Fruit fly (Drosophila melanogaster) whole organism, pupa: ENCODE data around the gene CG6937.

Experiments
- CG12605 ChIP-seq: fragments of 200-800 bp; sonication (Bioruptor generic); IDR thresholded peaks from 2 replicates; pipeline ENCODE4 v1.3.6; 2022; ENCODE audit warnings: missing biosample characterization, missing genetic modification characterization
- CG17806 ChIP-seq: fragments of 200-800 bp; sonication (Bioruptor generic); optimal IDR thresholded peaks from 2 replicates; lab custom pipeline; 2018; ENCODE audit warnings: missing biosample characterization, mild to moderate bottlenecking, missing genetic modification characterization, moderate library complexity
- fd96Ca ChIP-seq: fragments of 200-800 bp; sonication (Bioruptor generic); IDR thresholded peaks from 3 replicates; pipeline ENCODE4 v1.3.6; 2022; ENCODE audit warnings: missing biosample characterization, missing genetic modification characterization
- gl ChIP-seq: fragments of 200-800 bp; sonication (Bioruptor generic); optimal IDR thresholded peaks from 2 replicates; lab custom pipeline; 2018; ENCODE audit warnings: missing biosample characterization, mild to moderate bottlenecking, missing genetic modification characterization
- rn ChIP-seq: fragments of 200-800 bp; sonication (Bioruptor generic); IDR thresholded peaks from 2 replicates; pipeline ENCODE4 v1.3.6; 2022; ENCODE audit warnings: missing biosample characterization, missing genetic modification characterization

DNA sequence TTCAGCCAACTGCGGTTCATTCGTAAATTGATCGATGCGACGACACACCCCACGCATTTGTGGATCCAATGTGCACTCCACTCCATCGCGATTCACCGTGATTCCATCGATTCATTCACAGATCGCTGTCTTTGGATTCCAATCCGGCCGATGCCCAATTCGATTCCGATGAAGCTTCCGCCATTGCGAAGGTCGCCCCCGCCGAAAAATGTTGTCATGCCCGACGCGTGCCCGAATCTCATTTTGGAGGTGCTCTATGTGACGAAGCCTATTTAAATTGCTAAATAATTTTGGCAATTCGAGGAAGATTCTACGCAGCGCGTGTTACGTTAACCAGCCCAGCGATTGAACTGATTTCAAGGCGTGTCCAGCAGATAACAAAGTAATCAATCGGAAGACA, 43.9 kb upstream of the CG6937 start:
- no peak for TF ChIP-seq CG12605 (GFP tag; lab: Robert Waterston, UW)
- no peak for TF ChIP-seq gl (tag; lab: Kevin White, UChicago)
- no peak for TF ChIP-seq CG17806 (tag; lab: Kevin White, UChicago)
- TF ChIP-seq rn (GFP tag; lab: Robert Waterston, UW): no peak
- no peak for TF ChIP-seq fd96Ca (GFP tag; lab: Robert Waterston, UW)
